Worm (Caenorhabditis elegans): ENCODE measurements around the gene pbs-3.

pbs-3 gene

ce11 chrII:4955353-4955752 is at the start of gene pbs-3:
Gene pbs-3 (minus strand): TSS chrII:4955427.
- no peak for TF ChIP-seq jun-1 (tag; optimal IDR thresholded peaks at IDR 0.05)
- no peak for TF ChIP-seq tbx-2 (tag; optimal IDR thresholded peaks at IDR 0.05)
- no peak for TF ChIP-seq ztf-11 (tag; optimal IDR thresholded peaks at IDR 0.05)
- TF ChIP-seq aly-2 (tag; optimal IDR thresholded peaks at IDR 0.05), result no peak
- peak; percentile 87 for TF ChIP-seq pha-4 (tag; optimal IDR thresholded peaks at IDR 0.05)
- no peak for TF ChIP-seq nhr-77 (tag; optimal IDR thresholded peaks at IDR 0.05)
- TF ChIP-seq fos-1 (tag; optimal IDR thresholded peaks at IDR 0.05), result no peak
- peak; percentile 79 for TF ChIP-seq nfya-1 (tag; optimal IDR thresholded peaks at IDR 0.05; ENCODE audit: insufficient read depth)
- TF ChIP-seq lsy-12 (tag; optimal IDR thresholded peaks at IDR 0.05), result no peak
- TF ChIP-seq egl-5 (tag; optimal IDR thresholded peaks at IDR 0.05), result no peak
- peak; percentile 89 for TF ChIP-seq skn-1 (tag; optimal IDR thresholded peaks at IDR 0.05)
- TF ChIP-seq ztf-4 (tag; optimal IDR thresholded peaks at IDR 0.05), result no peak
- TF ChIP-seq ceh-28 (tag; optimal IDR thresholded peaks at IDR 0.05), result peak; percentile 8
- peak; percentile 73 for TF ChIP-seq lin-39 (tag; optimal IDR thresholded peaks at IDR 0.05)
- no peak for TF ChIP-seq fkh-10 (GFP tag; optimal IDR thresholded peaks at IDR 0.05)
- TF ChIP-seq nhr-237 (tag; optimal IDR thresholded peaks at IDR 0.05), result no peak
- TF ChIP-seq egl-27 (tag; optimal IDR thresholded peaks at IDR 0.05), result no peak
- TF ChIP-seq lin-15B (tag; optimal IDR thresholded peaks at IDR 0.05), result peak; percentile 62
- TF ChIP-seq zag-1 (tag; optimal IDR thresholded peaks at IDR 0.05), result no peak
- no peak for TF ChIP-seq elt-1 (tag; optimal IDR thresholded peaks at IDR 0.05)
- peak; percentile 70 for TF ChIP-seq nhr-25 (tag; optimal IDR thresholded peaks at IDR 0.05)
- TF ChIP-seq nhr-11 (tag; optimal IDR thresholded peaks at IDR 0.05), result no peak
- TF ChIP-seq elt-2 (tag; optimal IDR thresholded peaks at IDR 0.05), result peak; percentile 75
- TF ChIP-seq eor-1 (tag; optimal IDR thresholded peaks at IDR 0.05), result no peak
- TF ChIP-seq pqm-1 (tag; optimal IDR thresholded peaks at IDR 0.05), result peak; percentile 37
- no peak for TF ChIP-seq ceh-9 (tag; optimal IDR thresholded peaks at IDR 0.05)
- no peak for TF ChIP-seq elt-3 (tag; optimal IDR thresholded peaks at IDR 0.05)
- TF ChIP-seq ceh-16 (tag; optimal IDR thresholded peaks at IDR 0.05), result no peak
- TF ChIP-seq ama-1 (optimal IDR thresholded peaks at IDR 0.05), result peak; percentile 5
- TF ChIP-seq fkh-2 (tag; optimal IDR thresholded peaks at IDR 0.05), result no peak
- TF ChIP-seq daf-12 (tag; optimal IDR thresholded peaks at IDR 0.05), result no peak
- TF ChIP-seq sea-2 (GFP tag; optimal IDR thresholded peaks at IDR 0.05), result no peak
- no peak for TF ChIP-seq nhr-28 (tag; optimal IDR thresholded peaks at IDR 0.05)
- no peak for TF ChIP-seq hmg-11 (tag; optimal IDR thresholded peaks at IDR 0.05)
- no peak for TF ChIP-seq nhr-67 (tag; optimal IDR thresholded peaks at IDR 0.05)
- TF ChIP-seq nhr-43 (tag; optimal IDR thresholded peaks at IDR 0.05; ENCODE audit: poor library complexity, severe bottlenecking), result peak; percentile 2
- peak; percentile 58 for TF ChIP-seq nhr-23 (tag; optimal IDR thresholded peaks at IDR 0.05)
- no peak for TF ChIP-seq snpc-4 (tag; optimal IDR thresholded peaks at IDR 0.05)
- TF ChIP-seq unc-39 (tag; optimal IDR thresholded peaks at IDR 0.05), result no peak
- TF ChIP-seq R02D3.7 (tag; optimal IDR thresholded peaks at IDR 0.05), result peak; percentile 17
- TF ChIP-seq nhr-76 (tag; optimal IDR thresholded peaks at IDR 0.05), result no peak
- TF ChIP-seq unc-62 (GFP tag; optimal IDR thresholded peaks at IDR 0.05), result no peak
- TF ChIP-seq mml-1 (tag; optimal IDR thresholded peaks at IDR 0.05), result no peak
- no peak for TF ChIP-seq nhr-12 (tag; optimal IDR thresholded peaks at IDR 0.05)
- TF ChIP-seq ceh-82 (tag; optimal IDR thresholded peaks at IDR 0.05), result no peak
- TF ChIP-seq ZK546.5 (tag; optimal IDR thresholded peaks at IDR 0.05), result no peak
- TF ChIP-seq mdl-1 (tag; optimal IDR thresholded peaks at IDR 0.05), result no peak

ce11 chrII:5004781-5005180 is 49.6 kb upstream of the pbs-3 start, which contains the start of gene F59A6.4:
Gene F59A6.4 (plus strand): TSS chrII:5005081.
- TF ChIP-seq nhr-77 (tag; optimal IDR thresholded peaks at IDR 0.05) (no peak), nhr-12 (tag; optimal IDR thresholded peaks at IDR 0.05) (no peak), mdl-1 (tag; optimal IDR thresholded peaks at IDR 0.05) (no peak)
